Fruit fly (Drosophila melanogaster) whole organism, embryonic: Measurements from ENCODE around the gene CG42759.

Source experiments
- Atf6 ChIP-seq: fragments of 200-800 bp; sonication (Bioruptor generic); IDR thresholded peaks from 2 replicates; pipeline ENCODE4 v1.3.6; 2022; ENCODE audit warnings: missing biosample characterization, missing genetic modification characterization
- Bdp1 ChIP-seq: fragments of 200-800 bp; sonication (Bioruptor generic); optimal IDR thresholded peaks from 3 replicates; lab custom pipeline; 2016; ENCODE audit warnings: missing biosample characterization, missing genetic modification characterization
- Bteb2 ChIP-seq: fragments of 200-800 bp; sonication (Bioruptor generic); optimal IDR thresholded peaks from 2 replicates; lab custom pipeline; 2016; ENCODE audit warnings: missing biosample characterization, missing genetic modification characterization
- CG10274 ChIP-seq: fragments of 200-800 bp; sonication (Bioruptor generic); optimal IDR thresholded peaks from 3 replicates; lab custom pipeline; 2017; ENCODE audit warnings: missing biosample characterization, mild to moderate bottlenecking, missing genetic modification characterization
- CG10543 ChIP-seq: fragments of 200-800 bp; sonication (Bioruptor generic); optimal IDR thresholded peaks from 3 replicates; lab custom pipeline; 2017; ENCODE audit warnings: missing biosample characterization, mild to moderate bottlenecking, missing genetic modification characterization, moderate library complexity
- CG12391 ChIP-seq: fragments of 200-800 bp; sonication (Bioruptor generic); optimal IDR thresholded peaks from 3 replicates; lab custom pipeline; 2018; ENCODE audit warnings: missing biosample characterization, mild to moderate bottlenecking, missing genetic modification characterization, moderate library complexity
- CG12659 ChIP-seq: fragments of 200-800 bp; sonication (Bioruptor generic); optimal IDR thresholded peaks from 3 replicates; lab custom pipeline; 2017; ENCODE audit warnings: mild to moderate bottlenecking, missing biosample characterization, missing genetic modification reagents, missing genetic modification characterization
- CG16813 ChIP-seq: fragments of 200-800 bp; sonication (Bioruptor generic); IDR thresholded peaks from 3 replicates; pipeline ENCODE4 v1.3.6; 2022; ENCODE audit warnings: missing biosample characterization, missing genetic modification characterization; ENCODE audit not compliant: partially characterized antibody
- CG17829 ChIP-seq: fragments of 200-800 bp; optimal IDR thresholded peaks from 2 replicates; lab custom pipeline; 2019; ENCODE audit warnings: missing biosample characterization, mild to moderate bottlenecking, missing genetic modification characterization, moderate library complexity
- CG17912 ChIP-seq: fragments of 200-800 bp; sonication (Bioruptor generic); optimal IDR thresholded peaks from 2 replicates; lab custom pipeline; 2018; ENCODE audit warnings: missing biosample characterization, mild to moderate bottlenecking, missing genetic modification characterization
- CG1792 ChIP-seq: fragments of 200-800 bp; sonication (Bioruptor generic); optimal IDR thresholded peaks from 2 replicates; lab custom pipeline; 2016; ENCODE audit warnings: missing biosample characterization, missing genetic modification characterization
- CG2202 ChIP-seq: fragments of 200-800 bp; sonication (Bioruptor generic); optimal IDR thresholded peaks from 2 replicates; lab custom pipeline; 2018; ENCODE audit warnings: missing biosample characterization, mild to moderate bottlenecking, missing genetic modification characterization
- CG2889 ChIP-seq: fragments of 200-800 bp; sonication (Bioruptor generic); IDR thresholded peaks from 3 replicates; pipeline ENCODE4 v1.3.6; 2022; ENCODE audit warnings: missing biosample characterization, missing genetic modification characterization
- CG3281 ChIP-seq: fragments of 200-800 bp; sonication (Bioruptor generic); optimal IDR thresholded peaks from 3 replicates; lab custom pipeline; 2017; ENCODE audit warnings: missing biosample characterization, mild to moderate bottlenecking, missing genetic modification characterization
- CG3407 ChIP-seq: fragments of 200-800 bp; sonication (Bioruptor generic); optimal IDR thresholded peaks from 2 replicates; lab custom pipeline; 2018; ENCODE audit warnings: missing biosample characterization, mild to moderate bottlenecking, missing genetic modification characterization
- CG42726 ChIP-seq: fragments of 200-800 bp; sonication (Bioruptor generic); IDR thresholded peaks from 2 replicates; pipeline ENCODE4 v1.3.6; 2022; ENCODE audit warnings: missing biosample characterization, missing genetic modification characterization; ENCODE audit not compliant: partially characterized antibody
- CG6654 ChIP-seq: fragments of 200-800 bp; sonication (Bioruptor generic); optimal IDR thresholded peaks from 2 replicates; lab custom pipeline; 2017; ENCODE audit warnings: missing biosample characterization, mild to moderate bottlenecking, missing genetic modification characterization
- CG7987 ChIP-seq: fragments of 200-800 bp; sonication (Bioruptor generic); optimal IDR thresholded peaks from 2 replicates; lab custom pipeline; 2018; ENCODE audit warnings: missing biosample characterization, mild to moderate bottlenecking, missing genetic modification characterization, moderate library complexity
- CG8290 ChIP-seq, 3 experiments: fragments of 200-800 bp; sonication (Bioruptor generic); optimal IDR thresholded peaks; 2 replicates each; lab custom pipeline; 2016 to 2019; ENCODE audit warnings: missing biosample characterization in 3 of 3, missing genetic modification characterization in 3 of 3, mild to moderate bottlenecking in 2 of 3, moderate library complexity in 1 of 3
- CG8765 ChIP-seq: fragments of 200-800 bp; sonication (Bioruptor generic); IDR thresholded peaks from 2 replicates; pipeline ENCODE4 v1.3.6; 2022; ENCODE audit warnings: missing biosample characterization, missing genetic modification characterization
- CG9817 ChIP-seq: fragments of 200-800 bp; sonication (Bioruptor generic); optimal IDR thresholded peaks from 2 replicates; lab custom pipeline; 2018; ENCODE audit warnings: missing biosample characterization, mild to moderate bottlenecking, missing genetic modification characterization, moderate library complexity
- CG9932 ChIP-seq: fragments of 200-800 bp; sonication (Bioruptor generic); IDR thresholded peaks from 2 replicates; pipeline ENCODE4 v1.3.6; 2022; ENCODE audit warnings: missing biosample characterization, missing genetic modification characterization
- CoRest ChIP-seq: fragments of 200-800 bp; sonication (Bioruptor generic); optimal IDR thresholded peaks from 3 replicates; lab custom pipeline; 2018; ENCODE audit warnings: missing biosample characterization, mild to moderate bottlenecking, missing genetic modification characterization, moderate library complexity
- Dek ChIP-seq: fragments of 200-800 bp; sonication (Bioruptor generic); optimal IDR thresholded peaks from 3 replicates; lab custom pipeline; 2019; ENCODE audit warnings: missing biosample characterization, mild to moderate bottlenecking, missing genetic modification characterization, moderate library complexity
- Hmx ChIP-seq: fragments of 200-800 bp; sonication (Bioruptor generic); optimal IDR thresholded peaks from 2 replicates; lab custom pipeline; 2016; ENCODE audit warnings: missing biosample characterization, missing genetic modification characterization
- Lhr ChIP-seq: fragments of 200-800 bp; sonication (Bioruptor generic); optimal IDR thresholded peaks from 3 replicates; lab custom pipeline; 2017; ENCODE audit warnings: mild to moderate bottlenecking, missing biosample characterization, missing genetic modification reagents, missing genetic modification characterization
- NC2α ChIP-seq: fragments of 200-800 bp; sonication (Bioruptor generic); optimal IDR thresholded peaks from 2 replicates; lab custom pipeline; 2016; ENCODE audit warnings: missing biosample characterization, missing genetic modification characterization
- NFAT ChIP-seq: fragments of 200-800 bp; sonication (Bioruptor generic); IDR thresholded peaks from 2 replicates; pipeline ENCODE4 v1.3.6; 2022; ENCODE audit warnings: missing biosample characterization, missing genetic modification characterization
- Sry-β ChIP-seq: fragments of 200-800 bp; sonication (Bioruptor generic); optimal IDR thresholded peaks from 2 replicates; lab custom pipeline; 2018; ENCODE audit warnings: missing biosample characterization, mild to moderate bottlenecking, missing genetic modification characterization, moderate library complexity
- bsh ChIP-seq, 2 experiments: fragments of 200-800 bp; sonication (Bioruptor generic); optimal IDR thresholded peaks; 2 replicates each; lab custom pipeline; 2017 to 2018; ENCODE audit warnings: mild to moderate bottlenecking in 2 of 2, missing biosample characterization in 2 of 2, missing genetic modification characterization in 2 of 2, moderate library complexity in 1 of 2
- btn ChIP-seq: fragments of 200-800 bp; sonication (Bioruptor generic); optimal IDR thresholded peaks from 2 replicates; lab custom pipeline; 2016; ENCODE audit warnings: missing biosample characterization, missing genetic modification characterization
- ci ChIP-seq: fragments of 200-800 bp; sonication (Bioruptor generic); IDR thresholded peaks from 3 replicates; pipeline ENCODE4 v1.3.6; 2022; ENCODE audit warnings: missing biosample characterization, missing genetic modification characterization
- dimm ChIP-seq: fragments of 200-800 bp; sonication (Bioruptor generic); IDR thresholded peaks from 2 replicates; pipeline ENCODE4 v1.3.6; 2022; ENCODE audit warnings: missing biosample characterization, missing genetic modification characterization
- esg ChIP-seq: fragments of 200-800 bp; sonication (Bioruptor generic); conservative IDR thresholded peaks from 2 replicates; pipeline ENCODE4 v1.3.6; 2022; ENCODE audit warnings: missing biosample characterization, missing genetic modification characterization
- lbe ChIP-seq: fragments of 200-800 bp; sonication (Bioruptor generic); optimal IDR thresholded peaks from 2 replicates; lab custom pipeline; 2016; ENCODE audit warnings: missing biosample characterization, mild to moderate bottlenecking, missing genetic modification characterization
- nerfin-2 ChIP-seq: fragments of 200-800 bp; sonication (Bioruptor generic); IDR thresholded peaks from 2 replicates; pipeline ENCODE4 v1.3.6; 2022; ENCODE audit warnings: missing biosample characterization, missing genetic modification characterization; ENCODE audit not compliant: partially characterized antibody
- odd ChIP-seq: fragments of 200-800 bp; sonication (Bioruptor generic); optimal IDR thresholded peaks from 2 replicates; lab custom pipeline; 2017; ENCODE audit warnings: missing biosample characterization, mild to moderate bottlenecking, missing genetic modification characterization
- otp ChIP-seq: fragments of 200-800 bp; sonication (Bioruptor generic); IDR thresholded peaks from 3 replicates; pipeline ENCODE4, ENCODE4 v1.3.6; 2022; ENCODE audit warnings: missing biosample characterization, missing genetic modification characterization
- pb ChIP-seq: fragments of 200-800 bp; sonication (Bioruptor generic); optimal IDR thresholded peaks from 3 replicates; lab custom pipeline; 2016; ENCODE audit warnings: missing biosample characterization, missing genetic modification characterization
- pfk ChIP-seq: fragments of 200-800 bp; sonication (Bioruptor generic); optimal IDR thresholded peaks from 2 replicates; lab custom pipeline; 2018; ENCODE audit warnings: missing biosample characterization, mild to moderate bottlenecking, missing genetic modification characterization, moderate library complexity
- psq ChIP-seq: fragments of 200-800 bp; sonication (Bioruptor generic); optimal IDR thresholded peaks from 2 replicates; lab custom pipeline; 2017; ENCODE audit warnings: missing biosample characterization, missing genetic modification characterization
- pzg ChIP-seq: fragments of 200-800 bp; sonication (Bioruptor generic); optimal IDR thresholded peaks from 3 replicates; lab custom pipeline; 2018; ENCODE audit warnings: missing biosample characterization, mild to moderate bottlenecking, missing genetic modification characterization, moderate library complexity
- scrt ChIP-seq: fragments of 200-800 bp; sonication (Bioruptor generic); optimal IDR thresholded peaks from 2 replicates; lab custom pipeline; 2018; ENCODE audit warnings: missing biosample characterization, mild to moderate bottlenecking, missing genetic modification characterization, moderate library complexity
- sisA ChIP-seq: fragments of 200-800 bp; sonication (Bioruptor generic); IDR thresholded peaks from 2 replicates; pipeline ENCODE4 v1.3.6; 2022; ENCODE audit warnings: missing biosample characterization, missing genetic modification characterization
- trh ChIP-seq: fragments of 200-800 bp; sonication (Bioruptor generic); optimal IDR thresholded peaks from 2 replicates; lab custom pipeline; 2016; ENCODE audit warnings: missing biosample characterization, missing genetic modification characterization
- unc-4 ChIP-seq: fragments of 200-800 bp; sonication (Bioruptor generic); IDR thresholded peaks from 2 replicates; pipeline ENCODE4 v1.3.6; 2022; ENCODE audit warnings: missing biosample characterization, missing genetic modification characterization; ENCODE audit not compliant: partially characterized antibody
- vfl ChIP-seq: fragments of 200-800 bp; sonication (Bioruptor generic); optimal IDR thresholded peaks from 2 replicates; lab custom pipeline; 2016; ENCODE audit warnings: missing biosample characterization, missing genetic modification characterization
- zf30C ChIP-seq: fragments of 200-800 bp; sonication (Bioruptor generic); optimal IDR thresholded peaks from 3 replicates; lab custom pipeline; 2018; ENCODE audit warnings: missing biosample characterization, mild to moderate bottlenecking, missing genetic modification characterization
- zfh2 ChIP-seq: fragments of 200-800 bp; sonication (Bioruptor generic); optimal IDR thresholded peaks from 2 replicates; lab custom pipeline; 2016; ENCODE audit warnings: missing biosample characterization, missing genetic modification characterization

Gene CG42759

DNA sequence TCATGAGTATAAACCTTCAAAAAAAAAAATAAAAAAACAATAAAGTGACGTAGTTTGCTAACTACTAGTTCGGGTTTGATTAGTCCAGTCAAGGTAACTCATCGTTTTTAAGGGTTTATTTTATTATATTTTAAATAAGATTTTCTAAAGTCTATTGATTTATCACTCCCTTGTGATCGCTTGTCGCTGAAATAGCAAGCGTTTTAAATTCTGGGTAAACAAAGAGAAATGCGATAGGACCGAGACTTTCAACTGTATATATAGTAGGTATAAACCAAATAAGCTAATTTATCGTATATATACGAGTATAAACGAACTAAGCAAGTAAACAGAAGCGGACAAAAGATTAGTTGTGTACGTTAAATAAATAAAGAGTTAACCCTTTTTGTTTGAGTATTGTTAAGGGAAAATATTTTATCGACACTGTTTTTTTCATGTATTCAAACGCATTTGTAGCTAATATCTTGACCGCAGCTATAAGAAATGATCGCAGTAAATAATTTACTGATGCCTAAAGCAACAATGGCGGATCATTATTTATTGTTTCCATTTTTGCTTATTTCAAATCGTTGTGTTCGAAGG, 25.7 kb downstream of the CG42759 start (continued):
- TF ChIP-seq lbe (GFP tag; lab: Kevin White, UChicago) (peak; percentile 6), unc-4 (GFP tag; lab: Robert Waterston, UW) (no peak), btn (GFP tag; lab: Kevin White, UChicago) (no peak), CG8765 (no peak), CG10274 (GFP tag; lab: Kevin White, UChicago) (no peak), Lhr (GFP tag; lab: Kevin White, UChicago) (no peak), CG9932 (GFP tag; lab: Robert Waterston, UW) (peak; percentile 62), Sry-β (no peak), trh (GFP tag; lab: Kevin White, UChicago) (no peak), vfl (GFP tag; lab: Kevin White, UChicago) (no peak), bsh (GFP tag; optimal IDR thresholded peaks at IDR 0.05; lab: Kevin White, UChicago) (peak in 1 of 2 experiments; percentile 63), CG12659 (GFP tag; lab: Kevin White, UChicago) (peak; percentile 33), Hmx (no peak), CG1792 (no peak), CG7987 (GFP tag; lab: Kevin White, UChicago) (no peak), pb (no peak), NFAT (GFP tag; lab: Robert Waterston, UW) (no peak), CG12391 (tag; lab: Kevin White, UChicago) (peak; percentile 39), ci (GFP tag; lab: Robert Waterston, UW) (peak; percentile 62; the same call in 2 of the 3 replicates), esg (GFP tag; lab: Robert Waterston, UW) (0 out of 2 replicates have a peak, but pooled peaks have one; percentile 36), Bdp1 (GFP tag; lab: Kevin White, UChicago) (no peak), nerfin-2 (GFP tag; lab: Robert Waterston, UW) (no peak), CG42726 (no peak), sisA (no peak), scrt (GFP tag; lab: Kevin White, UChicago) (no peak), CG9817 (peak; percentile 41), CG8290 (GFP tag; optimal IDR thresholded peaks at IDR 0.05; lab: Kevin White, UChicago) (no peak), CG8290 (tag; optimal IDR thresholded peaks at IDR 0.05; lab: Kevin White, UChicago) (peak in 1 of 2 experiments; percentile 78), CG3281 (peak; percentile 29), pfk (GFP tag; lab: Kevin White, UChicago) (no peak), CG16813 (GFP tag; lab: Robert Waterston, UW) (no peak), CG17829 (no peak), CoRest (peak; percentile 57), Bteb2 (GFP tag; lab: Kevin White, UChicago) (peak; percentile 29), zf30C (no peak), CG2202 (tag; lab: Kevin White, UChicago) (no peak), CG17912 (no peak), odd (GFP tag; lab: Kevin White, UChicago) (peak; percentile 19), dimm (GFP tag; lab: Robert Waterston, UW) (no peak), Atf6 (GFP tag; lab: Robert Waterston, UW) (peak; percentile 57), otp (peak; percentile 57; the same call in 2 of the 3 replicates), CG3407 (peak; percentile 49), psq (GFP tag; lab: Kevin White, UChicago) (no peak), zfh2 (GFP tag; lab: Kevin White, UChicago) (no peak), NC2α (GFP tag; lab: Kevin White, UChicago) (no peak), CG10543 (GFP tag; lab: Kevin White, UChicago) (peak; percentile 16), CG2889 (GFP tag; lab: Robert Waterston, UW) (peak; percentile 25; the same call in 1 of the 3 replicates), CG6654 (no peak), Dek (tag; lab: Kevin White, UChicago) (peak; percentile 12), pzg (GFP tag; lab: Kevin White, UChicago) (no peak)
